Worm (Caenorhabditis elegans) whole organism, L4 larva: ENCODE measurements around the gene C05G5.2.
A peak's percentile ranks its signal among the peaks of the same experiment; 100 is the strongest.

ENCODE experiments used
- F10B5.3 ChIP-seq: sonication (generic microtip); optimal IDR thresholded peaks from 2 replicates; lab custom pipeline; 2016; ENCODE audit warnings: mild to moderate bottlenecking, missing genetic modification characterization, missing compliant biosample characterization
- F37D6.2 ChIP-seq: sonication (generic microtip); optimal IDR thresholded peaks from 2 replicates; lab custom pipeline; 2016; ENCODE audit warnings: mild to moderate bottlenecking, missing genetic modification characterization, missing compliant biosample characterization
- R02D3.7 ChIP-seq: fragments of 150-350 bp; sonication (generic microtip); optimal IDR thresholded peaks from 3 replicates; lab custom pipeline; 2014; ENCODE audit warnings: missing biosample characterization, missing genetic modification characterization
- ZK337.2 ChIP-seq: fragments of 200-800 bp; sonication (Bioruptor generic); IDR thresholded peaks from 2 replicates; pipeline ENCODE4 v1.3.6; 2022; ENCODE audit warnings: missing genetic modification reagents, missing genetic modification characterization, missing compliant biosample characterization
- ZK546.5 ChIP-seq, 2 experiments: sonication (generic microtip); optimal IDR thresholded peaks; 2 replicates each; lab custom pipeline; 2017; ENCODE audit warnings: missing biosample characterization in 2 of 2, missing genetic modification characterization in 2 of 2
- aha-1 ChIP-seq: fragments of 150-350 bp; peaks from one replicate; lab custom pipeline; 2014; ENCODE audit warnings: missing biosample characterization, missing genetic modification characterization
- aly-2 ChIP-seq: sonication (generic microtip); optimal IDR thresholded peaks from 2 replicates; lab custom pipeline; 2018; ENCODE audit warnings: missing biosample characterization, missing genetic modification characterization
- attf-4 ChIP-seq: sonication (generic microtip); optimal IDR thresholded peaks from 3 replicates; lab custom pipeline; 2017; ENCODE audit warnings: missing biosample characterization, missing genetic modification characterization
- ceh-20 ChIP-seq: fragments of 200-800 bp; sonication (Bioruptor generic); IDR thresholded peaks from 2 replicates; pipeline ENCODE4 v1.3.6; 2022; ENCODE audit warnings: missing genetic modification reagents, missing genetic modification characterization, missing compliant biosample characterization
- ceh-82 ChIP-seq: sonication (generic microtip); optimal IDR thresholded peaks from 2 replicates; lab custom pipeline; 2017; ENCODE audit warnings: missing biosample characterization, missing genetic modification characterization
- cey-2 ChIP-seq: sonication (generic microtip); optimal IDR thresholded peaks from 3 replicates; lab custom pipeline; 2017; ENCODE audit warnings: missing genetic modification characterization, mild to moderate bottlenecking, missing compliant biosample characterization, antibody characterized with exemption, borderline replicate concordance; ENCODE audit not compliant: insufficient read depth
- daf-12 ChIP-seq: fragments of 150-350 bp; optimal IDR thresholded peaks from 2 replicates; lab custom pipeline; 2014; ENCODE audit warnings: missing biosample characterization, missing genetic modification reagents, missing genetic modification characterization
- daf-16 ChIP-seq, 3 experiments: sonication (generic microtip); optimal IDR thresholded peaks; 2 replicates each; lab custom pipeline; 2016 to 2017; ENCODE audit warnings: missing genetic modification characterization in 3 of 3, missing genetic modification reagents in 3 of 3, mild to moderate bottlenecking in 2 of 3, missing compliant biosample characterization in 2 of 3, missing biosample characterization in 1 of 3, moderate library complexity in 1 of 3
- dmd-6 ChIP-seq: fragments of 200-800 bp; sonication (Bioruptor generic); IDR thresholded peaks from 2 replicates; pipeline ENCODE4 v1.3.6; 2022; ENCODE audit warnings: missing genetic modification reagents, missing genetic modification characterization, missing compliant biosample characterization
- dpl-1 ChIP-seq: fragments of 150-350 bp; optimal IDR thresholded peaks from 2 replicates; lab custom pipeline; 2014; ENCODE audit warnings: missing biosample characterization, missing genetic modification reagents, missing genetic modification characterization
- duxl-1 ChIP-seq: sonication (generic microtip); optimal IDR thresholded peaks from 2 replicates; lab custom pipeline; 2016; ENCODE audit warnings: mild to moderate bottlenecking, missing genetic modification characterization, moderate library complexity, missing compliant biosample characterization; ENCODE audit not compliant: poor library complexity
- dve-1 ChIP-seq: sonication (generic microtip); optimal IDR thresholded peaks from 2 replicates; lab custom pipeline; 2017; ENCODE audit warnings: antibody characterized with exemption, mild to moderate bottlenecking, missing genetic modification characterization, missing compliant biosample characterization; ENCODE audit not compliant: insufficient read depth
- fkh-10 ChIP-seq: fragments of 150-350 bp; optimal IDR thresholded peaks from 2 replicates; lab custom pipeline; 2014; ENCODE audit warnings: missing biosample characterization, missing genetic modification reagents, missing genetic modification characterization
- hlh-11 ChIP-seq: fragments of 200-800 bp; sonication (Bioruptor generic); optimal IDR thresholded peaks from 2 replicates; lab custom pipeline; 2018; ENCODE audit warnings: mild to moderate bottlenecking, missing genetic modification characterization, missing compliant biosample characterization
- hlh-30 ChIP-seq: sonication (generic microtip); optimal IDR thresholded peaks from 2 replicates; lab custom pipeline; 2017; ENCODE audit warnings: antibody characterized with exemption, mild to moderate bottlenecking, missing genetic modification characterization, missing compliant biosample characterization; ENCODE audit not compliant: insufficient read depth
- lin-13 ChIP-seq: fragments of 150-350 bp; optimal IDR thresholded peaks from 2 replicates; lab custom pipeline; 2014; ENCODE audit warnings: missing biosample characterization, missing genetic modification reagents, missing genetic modification characterization
- lin-29 ChIP-seq: fragments of 200-800 bp; sonication (Bioruptor generic); IDR thresholded peaks from 2 replicates; pipeline ENCODE4 v1.3.6; 2022; ENCODE audit warnings: missing genetic modification reagents, missing genetic modification characterization, missing compliant biosample characterization
- mep-1 ChIP-seq: fragments of 150-350 bp; sonication (generic microtip); optimal IDR thresholded peaks from 3 replicates; lab custom pipeline; 2014; ENCODE audit warnings: missing biosample characterization, missing genetic modification characterization
- mes-2 ChIP-seq: sonication (generic microtip); optimal IDR thresholded peaks from 2 replicates; lab custom pipeline; 2016; ENCODE audit warnings: missing genotype, mild to moderate bottlenecking, missing genetic modification characterization, missing compliant biosample characterization; ENCODE audit not compliant: poor library complexity, severe bottlenecking
- mxl-2 ChIP-seq: fragments of 200-800 bp; sonication (Bioruptor generic); conservative IDR thresholded peaks from 2 replicates; pipeline ENCODE4 v1.3.6; 2022; ENCODE audit warnings: missing genetic modification reagents, missing genetic modification characterization, missing compliant biosample characterization
- mxl-3 ChIP-seq: fragments of 200-800 bp; sonication (Bioruptor generic); optimal IDR thresholded peaks from 2 replicates; lab custom pipeline; 2018; ENCODE audit warnings: mild to moderate bottlenecking, missing genetic modification characterization, missing compliant biosample characterization
- nhr-11 ChIP-seq: fragments of 150-350 bp; optimal IDR thresholded peaks from 2 replicates; lab custom pipeline; 2014; ENCODE audit warnings: missing biosample characterization, missing genetic modification characterization
- nhr-111 ChIP-seq: fragments of 200-800 bp; sonication (Bioruptor generic); optimal IDR thresholded peaks from 2 replicates; lab custom pipeline; 2018; ENCODE audit warnings: mild to moderate bottlenecking, missing genetic modification characterization, missing compliant biosample characterization
- nhr-28 ChIP-seq: fragments of 150-350 bp; optimal IDR thresholded peaks from 2 replicates; lab custom pipeline; 2014; ENCODE audit warnings: missing biosample characterization, missing genetic modification characterization
- nhr-6 ChIP-seq: fragments of 150-350 bp; optimal IDR thresholded peaks from 2 replicates; lab custom pipeline; 2014; ENCODE audit warnings: missing biosample characterization, missing genetic modification characterization
- php-3 ChIP-seq: fragments of 200-800 bp; sonication (Bioruptor generic); IDR thresholded peaks from 2 replicates; pipeline ENCODE4 v1.3.6; 2022; ENCODE audit warnings: missing genetic modification reagents, missing genetic modification characterization, missing compliant biosample characterization
- pqm-1 ChIP-seq: sonication (generic microtip); optimal IDR thresholded peaks from 2 replicates; lab custom pipeline; 2017; ENCODE audit warnings: missing biosample characterization, missing genetic modification characterization
- sdz-12 ChIP-seq: fragments of 200-800 bp; sonication (Bioruptor generic); optimal IDR thresholded peaks from 2 replicates; lab custom pipeline; 2018; ENCODE audit warnings: mild to moderate bottlenecking, missing genetic modification characterization, missing compliant biosample characterization
- tra-1 ChIP-seq: fragments of 200-800 bp; sonication (Bioruptor generic); IDR thresholded peaks from 2 replicates; pipeline ENCODE4 v1.3.6; 2022; ENCODE audit warnings: missing genetic modification reagents, missing genetic modification characterization, missing compliant biosample characterization
- unc-62 ChIP-seq, 3 experiments: fragments of 150-350 bp in 1 of 3; sonication (generic microtip); optimal IDR thresholded peaks in 2 of 3; peaks in 1 of 3; 1 replicate in 1 of 3; 2 replicates in 2 of 3; lab custom pipeline; 2014 to 2017; ENCODE audit warnings: missing biosample characterization in 3 of 3, missing genetic modification characterization in 3 of 3, missing genetic modification reagents in 3 of 3, missing genotype in 1 of 3
- vab-7 ChIP-seq: fragments of 200-800 bp; sonication (Bioruptor generic); IDR thresholded peaks from 2 replicates; pipeline ENCODE4 v1.3.6; 2022; ENCODE audit warnings: missing genetic modification reagents, missing genetic modification characterization, missing compliant biosample characterization
- zip-2 ChIP-seq: fragments of 150-350 bp; optimal IDR thresholded peaks from 2 replicates; lab custom pipeline; 2014; ENCODE audit warnings: missing biosample characterization, missing genetic modification characterization
- ztf-11 ChIP-seq: fragments of 150-350 bp; optimal IDR thresholded peaks from 2 replicates; lab custom pipeline; 2014; ENCODE audit warnings: missing biosample characterization, missing genetic modification characterization

Gene C05G5.2

ce11 chrX:14770336-14770735 lies 23.2 kb downstream of the C05G5.2 start (continued):
- TF ChIP-seq nhr-11 (tag; lab: Kevin White, UChicago) (no peak), mep-1 (tag; lab: Kevin White, UChicago) (no peak), dve-1 (tag; lab: Kevin White, UChicago) (peak; percentile 1), nhr-111 (GFP tag; lab: Kevin White, UChicago) (no peak), tra-1 (no peak), attf-4 (tag; lab: Kevin White, UChicago) (no peak), lin-29 (GFP tag; lab: Robert Waterston, UW) (no peak), vab-7 (GFP tag; lab: Robert Waterston, UW) (no peak), aha-1 (peak; percentile 63), ZK337.2 (no peak), dmd-6 (GFP tag; lab: Robert Waterston, UW) (peak; percentile 52), hlh-11 (tag; lab: Kevin White, UChicago) (peak; percentile 6), duxl-1 (tag; lab: Kevin White, UChicago) (no peak), F10B5.3 (tag; lab: Kevin White, UChicago) (no peak), cey-2 (tag; lab: Kevin White, UChicago) (no peak), daf-12 (tag; lab: Kevin White, UChicago) (no peak), mxl-2 (no peak), ceh-82 (no peak), R02D3.7 (tag; lab: Kevin White, UChicago) (no peak), hlh-30 (tag; lab: Kevin White, UChicago) (no peak), fkh-10 (GFP tag; lab: Kevin White, UChicago) (no peak)

ce11 chrX:14771682-14772081 lies 24.6 kb downstream of the C05G5.2 start, which contains the start of gene Y16B4A.2:
Gene Y16B4A.2 (minus strand): TSS chrX:14771851.
- TF ChIP-seq fkh-10 (GFP tag; lab: Kevin White, UChicago) (no peak), zip-2 (tag; lab: Kevin White, UChicago) (no peak), aly-2 (tag; lab: Kevin White, UChicago) (no peak), daf-12 (tag; lab: Kevin White, UChicago) (no peak), ztf-11 (tag; lab: Kevin White, UChicago) (no peak), lin-13 (no peak), dmd-6 (GFP tag; lab: Robert Waterston, UW) (peak; percentile 39; the same call in 1 of the 2 replicates), nhr-11 (tag; lab: Kevin White, UChicago) (no peak), daf-16 (GFP tag; optimal IDR thresholded peaks at IDR 0.05; lab: Kevin White, UChicago) (no peak), daf-16 (tag; optimal IDR thresholded peaks at IDR 0.05; lab: Kevin White, UChicago) (no peak), mxl-3 (GFP tag; lab: Kevin White, UChicago) (no peak), pqm-1 (tag; lab: Kevin White, UChicago) (peak; percentile 46), mes-2 (tag; lab: Kevin White, UChicago) (no peak), nhr-28 (tag; lab: Kevin White, UChicago) (peak; percentile 27), F10B5.3 (tag; lab: Kevin White, UChicago) (no peak), unc-62 (GFP tag; optimal IDR thresholded peaks at IDR 0.05 in 1 of 2; lab: Kevin White, UChicago) (no peak), unc-62 (tag; optimal IDR thresholded peaks at IDR 0.05; lab: Kevin White, UChicago) (no peak), duxl-1 (tag; lab: Kevin White, UChicago) (no peak), ZK546.5 (tag; optimal IDR thresholded peaks at IDR 0.05; lab: Kevin White, UChicago) (no peak), ceh-20 (GFP tag; lab: Robert Waterston, UW) (no peak), lin-29 (GFP tag; lab: Robert Waterston, UW) (no peak), hlh-11 (tag; lab: Kevin White, UChicago) (peak; percentile 10), dpl-1 (no peak), php-3 (peak; percentile 70; the same call in 1 of the 2 replicates), sdz-12 (GFP tag; lab: Kevin White, UChicago) (no peak), F37D6.2 (tag; lab: Kevin White, UChicago) (no peak), nhr-6 (tag; lab: Kevin White, UChicago) (no peak), R02D3.7 (tag; lab: Kevin White, UChicago) (no peak)
